In the genomic region with DNA sequence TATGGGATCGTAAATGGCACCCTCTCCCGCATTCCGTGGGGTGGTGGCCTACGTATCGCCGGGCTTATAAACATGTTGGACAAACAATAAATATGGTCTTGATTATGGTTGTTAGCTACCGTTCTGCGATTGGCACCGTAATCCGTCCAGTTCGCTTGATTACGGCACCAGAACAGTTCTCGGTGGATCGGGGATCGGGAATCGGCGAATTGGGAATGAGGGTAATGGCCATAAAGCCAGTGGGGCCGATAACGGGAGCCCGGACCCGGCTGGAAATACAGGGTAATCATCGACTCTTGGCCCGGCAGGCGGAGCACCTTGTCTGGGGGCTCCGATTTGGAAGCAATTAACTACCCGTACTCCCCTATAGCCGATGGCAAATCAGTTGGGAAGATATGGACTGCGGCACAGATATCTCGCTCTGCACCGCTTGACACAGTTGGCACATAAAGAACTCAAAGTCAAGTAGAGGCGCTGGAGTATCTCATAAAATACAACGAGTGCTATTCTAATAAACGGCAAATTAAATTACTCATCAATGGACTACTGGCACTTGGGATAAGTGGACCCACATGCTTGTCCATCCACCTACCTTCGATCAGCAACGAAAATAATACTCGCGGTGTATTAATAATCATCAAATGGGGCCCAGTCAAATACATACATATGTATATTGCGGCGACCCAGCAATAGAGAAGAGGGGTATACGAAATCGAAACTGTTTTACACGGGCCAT, we compare ENCODE assay signal across 4 fruit fly cellular contexts.
TF ChIP-seq lines count a peak whose summit lies in the region.

No protein-coding gene starts in this region.

- no peak for TF ChIP-seq CTCF in whole organism, embryonic (GFP tag; optimal IDR thresholded peaks at IDR 0.05; lab: Kevin White, UChicago)

TF ChIP-seq in whole organism, adult, 20 proteins besides CTCF, POLR2A, EP300 and RAD21:
- TF ChIP-seq tj (GFP tag; optimal IDR thresholded peaks at IDR 0.05; lab: Kevin White, UChicago), result no peak
- TF ChIP-seq CG14711 (tag; optimal IDR thresholded peaks at IDR 0.05; lab: Kevin White, UChicago), result peak; percentile 6
- peak; percentile 14 for TF ChIP-seq pad (GFP tag; optimal IDR thresholded peaks at IDR 0.05; lab: Kevin White, UChicago)

TF ChIP-seq in whole organism, embryonic, 481 proteins besides CTCF, POLR2A, EP300 and RAD21 (continues in another document):
- TF ChIP-seq danr (GFP tag; IDR thresholded peaks at IDR 0.05; lab: Robert Waterston, UW), result no peak
- TF ChIP-seq CG42726 (GFP tag; IDR thresholded peaks at IDR 0.05; lab: Robert Waterston, UW; ENCODE audit: partially characterized antibody), result no peak
- TF ChIP-seq pum (GFP tag; optimal IDR thresholded peaks at IDR 0.05; lab: Kevin White, UChicago), result no peak
- TF ChIP-seq jigr1 (GFP tag; IDR thresholded peaks at IDR 0.05; lab: Robert Waterston, UW), result no peak
- TF ChIP-seq peb (GFP tag; IDR thresholded peaks at IDR 0.05; lab: Robert Waterston, UW), result no peak
- TF ChIP-seq pb (GFP tag; optimal IDR thresholded peaks at IDR 0.05; lab: Kevin White, UChicago), result no peak
- no peak for TF ChIP-seq en (GFP tag; optimal IDR thresholded peaks at IDR 0.05; lab: Kevin White, UChicago)
- TF ChIP-seq CG17829 (tag; optimal IDR thresholded peaks at IDR 0.05; lab: Kevin White, UChicago), result no peak
- no peak for TF ChIP-seq pfk (GFP tag; optimal IDR thresholded peaks at IDR 0.05; lab: Kevin White, UChicago)
- peak; percentile 89 for TF ChIP-seq exex (tag; optimal IDR thresholded peaks at IDR 0.05; lab: Kevin White, UChicago)
- TF ChIP-seq gce (GFP tag; IDR thresholded peaks at IDR 0.05; lab: Robert Waterston, UW), result no peak
- TF ChIP-seq CG2202 (tag; optimal IDR thresholded peaks at IDR 0.05; lab: Kevin White, UChicago), result no peak
- TF ChIP-seq Abd-B (GFP tag; optimal IDR thresholded peaks at IDR 0.05; lab: Kevin White, UChicago), result no peak
- no peak for TF ChIP-seq ewg (GFP tag; optimal IDR thresholded peaks at IDR 0.05; lab: Kevin White, UChicago)
- TF ChIP-seq CG1603 (tag; optimal IDR thresholded peaks at IDR 0.05; lab: Kevin White, UChicago), result peak; percentile 16
- no peak for TF ChIP-seq luna (GFP tag; optimal IDR thresholded peaks at IDR 0.05; lab: Kevin White, UChicago)
- peak; percentile 59 for TF ChIP-seq sd (tag; optimal IDR thresholded peaks at IDR 0.05; lab: Kevin White, UChicago)
- TF ChIP-seq Dfd (GFP tag; optimal IDR thresholded peaks at IDR 0.05; lab: Kevin White, UChicago), result no peak
- TF ChIP-seq al (GFP tag; IDR thresholded peaks at IDR 0.05; lab: Robert Waterston, UW), result no peak
- TF ChIP-seq bsh (GFP tag; optimal IDR thresholded peaks at IDR 0.05; lab: Kevin White, UChicago), result peak in 1 of 2 experiments; percentile 18
- no peak for TF ChIP-seq CG11560 (tag; IDR thresholded peaks at IDR 0.05; lab: Robert Waterston, UW)
- TF ChIP-seq CG31388 (GFP tag; optimal IDR thresholded peaks at IDR 0.05; lab: Kevin White, UChicago), result no peak
- no peak for TF ChIP-seq HLH4C (GFP tag; IDR thresholded peaks at IDR 0.05; lab: Robert Waterston, UW; ENCODE audit: partially characterized antibody)
- TF ChIP-seq CG5245 (GFP tag; optimal IDR thresholded peaks at IDR 0.05; lab: Kevin White, UChicago), result no peak
- peak; percentile 7; the same call in 1 of the 3 replicates for TF ChIP-seq vnd (GFP tag; IDR thresholded peaks at IDR 0.05; lab: Robert Waterston, UW; ENCODE audit: partially characterized antibody)
- TF ChIP-seq CG17912 (GFP tag; optimal IDR thresholded peaks at IDR 0.05; lab: Kevin White, UChicago), result no peak
- TF ChIP-seq YL-1 (GFP tag; optimal IDR thresholded peaks at IDR 0.05; lab: Kevin White, UChicago), result no peak

TF ChIP-seq in whole organism, prepupa, 60 proteins besides CTCF, POLR2A, EP300 and RAD21:
- peak; percentile 94 for TF ChIP-seq vri (GFP tag; optimal IDR thresholded peaks at IDR 0.05; lab: Kevin White, UChicago)
- 0 out of 3 replicates have a peak, but pooled peaks have one; percentile 16 for TF ChIP-seq CG6163 (GFP tag; IDR thresholded peaks at IDR 0.05; lab: Robert Waterston, UW)
- no peak for TF ChIP-seq dac (GFP tag; optimal IDR thresholded peaks at IDR 0.05; lab: Kevin White, UChicago)

TF ChIP-seq in whole organism, wandering third instar larva, 38 proteins besides CTCF, POLR2A, EP300 and RAD21:
- TF ChIP-seq rgr (GFP tag; optimal IDR thresholded peaks at IDR 0.05; lab: Kevin White, UChicago) (peak; percentile 12), Hr78 (GFP tag; optimal IDR thresholded peaks at IDR 0.05; lab: Kevin White, UChicago) (no peak)
